In the genomic region with DNA sequence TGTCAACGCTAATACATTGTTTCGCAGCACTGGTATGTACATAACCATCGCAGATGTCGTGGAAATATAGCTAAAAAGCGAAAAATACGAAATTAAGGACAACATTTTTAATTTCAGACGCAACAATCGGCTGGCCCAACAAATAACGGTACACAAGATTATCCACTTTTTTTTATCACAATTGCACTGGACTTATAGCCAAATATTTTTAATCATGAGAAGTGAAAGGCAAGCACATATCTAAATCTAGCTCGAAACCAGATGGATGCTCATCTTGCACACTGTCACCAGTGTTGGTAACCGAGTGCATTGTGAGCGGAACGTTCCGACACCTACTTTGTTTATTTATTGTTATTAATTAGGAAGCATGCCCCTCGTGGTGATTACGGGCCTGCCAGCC, we compare ENCODE assay signal across 1 fruit fly cellular context.
TF ChIP-seq lines count a peak whose summit lies in the region.

A gene (minus strand): TSS at position 21 of the 400 bp plus-strand sequence.
A gene (plus strand): TSS at position 288 of the 400 bp plus-strand sequence.

TF ChIP-seq in whole organism, embryonic, 481 proteins besides CTCF, POLR2A, EP300 and RAD21 (continued from another document and continues in another):
- peak; percentile 50 for TF ChIP-seq gsb-n (tag; optimal IDR thresholded peaks at IDR 0.05; lab: Kevin White, UChicago)
- TF ChIP-seq CG15011 (GFP tag; optimal IDR thresholded peaks at IDR 0.05; lab: Kevin White, UChicago): peak; percentile 28
- peak; percentile 64 for TF ChIP-seq CG8924 (tag; optimal IDR thresholded peaks at IDR 0.05; lab: Kevin White, UChicago)
- TF ChIP-seq kah (GFP tag; optimal IDR thresholded peaks at IDR 0.05; lab: Kevin White, UChicago): no peak
- TF ChIP-seq mld (GFP tag; IDR thresholded peaks at IDR 0.05; lab: Robert Waterston, UW; ENCODE audit: partially characterized antibody): no peak
- TF ChIP-seq yki (optimal IDR thresholded peaks at IDR 0.05; lab: Kevin White, UChicago): no peak
- 0 out of 2 replicates have a peak, but pooled peaks have one; percentile 18 for TF ChIP-seq ap (GFP tag; IDR thresholded peaks at IDR 0.05; lab: Robert Waterston, UW)
- TF ChIP-seq MESR4 (GFP tag; optimal IDR thresholded peaks at IDR 0.05; lab: Kevin White, UChicago): peak; percentile 40
- TF ChIP-seq bbx (GFP tag; IDR thresholded peaks at IDR 0.05; lab: Robert Waterston, UW; ENCODE audit: partially characterized antibody): no peak
- TF ChIP-seq CG7271 (tag; optimal IDR thresholded peaks at IDR 0.05; lab: Kevin White, UChicago): no peak
- peak; percentile 91 for TF ChIP-seq shn (GFP tag; optimal IDR thresholded peaks at IDR 0.05; lab: Kevin White, UChicago)
- TF ChIP-seq Nf-YB (GFP tag; optimal IDR thresholded peaks at IDR 0.05; lab: Kevin White, UChicago): peak; percentile 44
- TF ChIP-seq bab2 (GFP tag; optimal IDR thresholded peaks at IDR 0.05; lab: Kevin White, UChicago): peak; percentile 83
- TF ChIP-seq unpg (GFP tag; optimal IDR thresholded peaks at IDR 0.05; lab: Kevin White, UChicago): peak; percentile 57
- peak; percentile 80 for TF ChIP-seq CG11398 (GFP tag; optimal IDR thresholded peaks at IDR 0.05; lab: Kevin White, UChicago)
- TF ChIP-seq Rfx (GFP tag; IDR thresholded peaks at IDR 0.05; lab: Robert Waterston, UW): peak; percentile 78
- no peak for TF ChIP-seq Lim3 (GFP tag; IDR thresholded peaks at IDR 0.05; lab: Robert Waterston, UW)
- TF ChIP-seq Med (GFP tag; lab: Kevin White, UChicago): peak; percentile 97
- TF ChIP-seq Nf-YA (GFP tag; IDR thresholded peaks at IDR 0.05; lab: Robert Waterston, UW): no peak
- peak; percentile 67 for TF ChIP-seq disco-r (GFP tag; optimal IDR thresholded peaks at IDR 0.05; lab: Kevin White, UChicago)
- TF ChIP-seq Sry-δ (GFP tag; optimal IDR thresholded peaks at IDR 0.05; lab: Kevin White, UChicago): peak; percentile 61
- peak; percentile 91 for TF ChIP-seq CG2120 (GFP tag; optimal IDR thresholded peaks at IDR 0.05; lab: Kevin White, UChicago)
- peak; percentile 50 for TF ChIP-seq CG11723 (GFP tag; optimal IDR thresholded peaks at IDR 0.05; lab: Kevin White, UChicago)
- peak; percentile 50 for TF ChIP-seq ewg (GFP tag; optimal IDR thresholded peaks at IDR 0.05; lab: Kevin White, UChicago)
- peak; percentile 90 for TF ChIP-seq CG13624 (GFP tag; optimal IDR thresholded peaks at IDR 0.05; lab: Kevin White, UChicago)
- TF ChIP-seq dan (GFP tag; IDR thresholded peaks at IDR 0.05; lab: Robert Waterston, UW): no peak
- TF ChIP-seq Taf1 (GFP tag; IDR thresholded peaks at IDR 0.05; lab: Robert Waterston, UW): peak; percentile 48; the same call in 1 of the 2 replicates
- TF ChIP-seq jumu (GFP tag; optimal IDR thresholded peaks at IDR 0.05; lab: Kevin White, UChicago): peak; percentile 62
- 0 out of 2 replicates have a peak, but pooled peaks have one; percentile 16 for TF ChIP-seq CG10959 (GFP tag; IDR thresholded peaks at IDR 0.05; lab: Robert Waterston, UW)
- peak; percentile 37; the same call in 1 of the 2 replicates for TF ChIP-seq vvl (GFP tag; IDR thresholded peaks at IDR 0.05; lab: Robert Waterston, UW)
- peak; percentile 19 for TF ChIP-seq CG2202 (tag; optimal IDR thresholded peaks at IDR 0.05; lab: Kevin White, UChicago)
- peak; percentile 54 for TF ChIP-seq PHDP (tag; optimal IDR thresholded peaks at IDR 0.05; lab: Kevin White, UChicago)
- TF ChIP-seq NK7.1 (GFP tag; optimal IDR thresholded peaks at IDR 0.05; lab: Kevin White, UChicago): peak; percentile 43
- TF ChIP-seq H15 (GFP tag; IDR thresholded peaks at IDR 0.05; lab: Robert Waterston, UW): peak; percentile 35; the same call in 1 of the 3 replicates
- no peak for TF ChIP-seq C15 (GFP tag; IDR thresholded peaks at IDR 0.05; lab: Robert Waterston, UW)
- TF ChIP-seq CG12744 (GFP tag; optimal IDR thresholded peaks at IDR 0.05; lab: Kevin White, UChicago): peak; percentile 33
- TF ChIP-seq CG18764 (GFP tag; optimal IDR thresholded peaks at IDR 0.05; lab: Kevin White, UChicago): peak; percentile 44
- TF ChIP-seq CG30020 (tag; optimal IDR thresholded peaks at IDR 0.05; lab: Kevin White, UChicago): peak; percentile 43
- peak; percentile 54 for TF ChIP-seq CG10979 (tag; optimal IDR thresholded peaks at IDR 0.05; lab: Kevin White, UChicago)
- TF ChIP-seq Oaz (GFP tag; IDR thresholded peaks at IDR 0.05; lab: Robert Waterston, UW): no peak
- peak; percentile 50 for TF ChIP-seq CG14441 (GFP tag; IDR thresholded peaks at IDR 0.05; lab: Robert Waterston, UW)
- TF ChIP-seq Neu2 (GFP tag; optimal IDR thresholded peaks at IDR 0.05; lab: Kevin White, UChicago; ENCODE audit: borderline replicate concordance): peak; percentile 6
- TF ChIP-seq p53 (GFP tag; optimal IDR thresholded peaks at IDR 0.05; lab: Kevin White, UChicago): peak; percentile 33
- peak; percentile 68 for TF ChIP-seq CG12155 (GFP tag; optimal IDR thresholded peaks at IDR 0.05; lab: Kevin White, UChicago)
- TF ChIP-seq Sry-β (GFP tag; optimal IDR thresholded peaks at IDR 0.05; lab: Kevin White, UChicago): peak; percentile 99
- peak; percentile 8 for TF ChIP-seq exex (tag; optimal IDR thresholded peaks at IDR 0.05; lab: Kevin White, UChicago)
- TF ChIP-seq so (GFP tag; IDR thresholded peaks at IDR 0.05; lab: Robert Waterston, UW): no peak; the same call in 2 of the 3 replicates
- peak; percentile 57 for TF ChIP-seq Drgx (GFP tag; IDR thresholded peaks at IDR 0.05; lab: Robert Waterston, UW)
- peak; percentile 47 for TF ChIP-seq Fer3 (tag; optimal IDR thresholded peaks at IDR 0.05; lab: Kevin White, UChicago)
- TF ChIP-seq cwo (GFP tag; optimal IDR thresholded peaks at IDR 0.05; lab: Kevin White, UChicago): peak; percentile 53
- peak; percentile 35; the same call in 1 of the 2 replicates for TF ChIP-seq onecut (GFP tag; IDR thresholded peaks at IDR 0.05; lab: Robert Waterston, UW)
- TF ChIP-seq pita (GFP tag; optimal IDR thresholded peaks at IDR 0.05; lab: Kevin White, UChicago): no peak
- peak; percentile 70 for TF ChIP-seq CG9817 (tag; optimal IDR thresholded peaks at IDR 0.05; lab: Kevin White, UChicago)
- TF ChIP-seq gt (GFP tag; IDR thresholded peaks at IDR 0.05; lab: Robert Waterston, UW): no peak
- peak; percentile 50 for TF ChIP-seq cato (GFP tag; optimal IDR thresholded peaks at IDR 0.05; lab: Kevin White, UChicago; ENCODE audit: borderline replicate concordance)
- TF ChIP-seq stc (GFP tag; IDR thresholded peaks at IDR 0.05; lab: Robert Waterston, UW): 0 out of 2 replicates have a peak, but pooled peaks have one; percentile 44
- TF ChIP-seq dysf (GFP tag; IDR thresholded peaks at IDR 0.05; lab: Robert Waterston, UW): peak; percentile 74
- no peak for TF ChIP-seq otp (GFP tag; IDR thresholded peaks at IDR 0.05; lab: Robert Waterston, UW)
- TF ChIP-seq croc (GFP tag; conservative IDR thresholded peaks at IDR 0.05; lab: Robert Waterston, UW): peak; percentile 45; the same call in 2 of the 3 replicates
- TF ChIP-seq CG12219 (GFP tag; optimal IDR thresholded peaks at IDR 0.05; lab: Kevin White, UChicago): no peak
- TF ChIP-seq CG1603 (tag; optimal IDR thresholded peaks at IDR 0.05; lab: Kevin White, UChicago): peak; percentile 75
- peak; percentile 52; the same call in 1 of the 2 replicates for TF ChIP-seq danr (GFP tag; IDR thresholded peaks at IDR 0.05; lab: Robert Waterston, UW)
- peak; percentile 75 for TF ChIP-seq pnt (GFP tag; optimal IDR thresholded peaks at IDR 0.05; lab: Kevin White, UChicago)
- TF ChIP-seq CG11560 (tag; IDR thresholded peaks at IDR 0.05; lab: Robert Waterston, UW): 0 out of 3 replicates have a peak, but pooled peaks have one; percentile 37
- TF ChIP-seq CG14050 (GFP tag; IDR thresholded peaks at IDR 0.05; lab: Robert Waterston, UW): peak; percentile 53; the same call in 1 of the 3 replicates
- 0 out of 3 replicates have a peak, but pooled peaks have one; percentile 9 for TF ChIP-seq z (GFP tag; IDR thresholded peaks at IDR 0.05; lab: Robert Waterston, UW)
- TF ChIP-seq CG13894 (tag; optimal IDR thresholded peaks at IDR 0.05; lab: Kevin White, UChicago): peak; percentile 11
- peak; percentile 56; the same call in 1 of the 3 replicates for TF ChIP-seq Dbx (GFP tag; IDR thresholded peaks at IDR 0.05; lab: Robert Waterston, UW)
- TF ChIP-seq Xrp1 (GFP tag; IDR thresholded peaks at IDR 0.05; lab: Robert Waterston, UW): peak; percentile 77
- peak; percentile 66 for TF ChIP-seq sisA (GFP tag; IDR thresholded peaks at IDR 0.05; lab: Robert Waterston, UW)
- no peak for TF ChIP-seq CG2199 (GFP tag; IDR thresholded peaks at IDR 0.05; lab: Robert Waterston, UW)
- peak; percentile 53 for TF ChIP-seq CG17186 (GFP tag; optimal IDR thresholded peaks at IDR 0.05; lab: Kevin White, UChicago)
- peak; percentile 53 for TF ChIP-seq CG32532 (GFP tag; IDR thresholded peaks at IDR 0.05; lab: Robert Waterston, UW)
- no peak for TF ChIP-seq odd (GFP tag; optimal IDR thresholded peaks at IDR 0.05; lab: Kevin White, UChicago)
- peak; percentile 75 for TF ChIP-seq Chrac-16 (GFP tag; optimal IDR thresholded peaks at IDR 0.05; lab: Kevin White, UChicago)
- TF ChIP-seq NfI (GFP tag; optimal IDR thresholded peaks at IDR 0.05; lab: Kevin White, UChicago): peak; percentile 71
- peak; percentile 75 for TF ChIP-seq lmd (GFP tag; IDR thresholded peaks at IDR 0.05; lab: Robert Waterston, UW)
- TF ChIP-seq CG4424 (GFP tag; optimal IDR thresholded peaks at IDR 0.05; lab: Kevin White, UChicago): peak; percentile 55
- TF ChIP-seq bsh (GFP tag; optimal IDR thresholded peaks at IDR 0.05; lab: Kevin White, UChicago): peak in 1 of 2 experiments; percentile 60
- peak; percentile 27 for TF ChIP-seq gcm (GFP tag; optimal IDR thresholded peaks at IDR 0.05; lab: Kevin White, UChicago)
- peak; percentile 55 for TF ChIP-seq D19A (tag; optimal IDR thresholded peaks at IDR 0.05; lab: Kevin White, UChicago)
- peak; percentile 32 for TF ChIP-seq CG6765 (GFP tag; optimal IDR thresholded peaks at IDR 0.05; lab: Kevin White, UChicago)
- TF ChIP-seq CG13424 (tag; optimal IDR thresholded peaks at IDR 0.05; lab: Kevin White, UChicago): peak; percentile 55
- TF ChIP-seq HmgZ (tag; optimal IDR thresholded peaks at IDR 0.05; lab: Kevin White, UChicago): peak; percentile 78
- no peak for TF ChIP-seq ERR (GFP tag; optimal IDR thresholded peaks at IDR 0.05; lab: Kevin White, UChicago)
- no peak for TF ChIP-seq tap (tag; optimal IDR thresholded peaks at IDR 0.05; lab: Kevin White, UChicago)
- TF ChIP-seq gfzf (GFP tag; optimal IDR thresholded peaks at IDR 0.05; lab: Kevin White, UChicago): peak; percentile 21
- 0 out of 3 replicates have a peak, but pooled peaks have one; percentile 25 for TF ChIP-seq CG2889 (GFP tag; IDR thresholded peaks at IDR 0.05; lab: Robert Waterston, UW)
- TF ChIP-seq CG17802 (tag; optimal IDR thresholded peaks at IDR 0.05; lab: Kevin White, UChicago): no peak
- no peak for TF ChIP-seq CG7745 (tag; optimal IDR thresholded peaks at IDR 0.05; lab: Kevin White, UChicago)
- peak; percentile 64 for TF ChIP-seq CG4730 (GFP tag; IDR thresholded peaks at IDR 0.05; lab: Robert Waterston, UW)
- TF ChIP-seq seq (GFP tag; IDR thresholded peaks at IDR 0.05; lab: Robert Waterston, UW): 0 out of 2 replicates have a peak, but pooled peaks have one; percentile 21
- TF ChIP-seq Spps (tag; optimal IDR thresholded peaks at IDR 0.05; lab: Kevin White, UChicago): no peak
- TF ChIP-seq CG9437 (GFP tag; optimal IDR thresholded peaks at IDR 0.05; lab: Kevin White, UChicago): peak; percentile 71
- peak; percentile 65 for TF ChIP-seq YL-1 (GFP tag; optimal IDR thresholded peaks at IDR 0.05; lab: Kevin White, UChicago)
- peak; percentile 59 for TF ChIP-seq Six4 (GFP tag; optimal IDR thresholded peaks at IDR 0.05; lab: Kevin White, UChicago)
- peak; percentile 83 for TF ChIP-seq nmo (GFP tag; optimal IDR thresholded peaks at IDR 0.05; lab: Kevin White, UChicago)
- TF ChIP-seq chif (GFP tag; optimal IDR thresholded peaks at IDR 0.05; lab: Kevin White, UChicago): peak; percentile 76 to 78
- TF ChIP-seq en (GFP tag; optimal IDR thresholded peaks at IDR 0.05; lab: Kevin White, UChicago): peak; percentile 46
- TF ChIP-seq CG18619 (GFP tag; optimal IDR thresholded peaks at IDR 0.05; lab: Kevin White, UChicago): peak; percentile 63
- TF ChIP-seq insv (GFP tag; optimal IDR thresholded peaks at IDR 0.05; lab: Kevin White, UChicago): peak in 1 of 2 experiments; percentile 13
- TF ChIP-seq maf-S (GFP tag; optimal IDR thresholded peaks at IDR 0.05; lab: Kevin White, UChicago): peak; percentile 73
- no peak for TF ChIP-seq CG6254 (GFP tag; optimal IDR thresholded peaks at IDR 0.05; lab: Kevin White, UChicago)
- TF ChIP-seq Mrtf (GFP tag; IDR thresholded peaks at IDR 0.05; lab: Robert Waterston, UW): no peak
- TF ChIP-seq Deaf1 (tag; optimal IDR thresholded peaks at IDR 0.05; lab: Kevin White, UChicago): peak; percentile 39
- TF ChIP-seq E2f2 (GFP tag; IDR thresholded peaks at IDR 0.05; lab: Robert Waterston, UW): peak; percentile 50
- TF ChIP-seq luna (GFP tag; optimal IDR thresholded peaks at IDR 0.05; lab: Kevin White, UChicago): no peak
- 0 out of 3 replicates have a peak, but pooled peaks have one; percentile 4 for TF ChIP-seq sr (GFP tag; IDR thresholded peaks at IDR 0.05; lab: Robert Waterston, UW)
- peak; percentile 83 for TF ChIP-seq CG12391 (tag; optimal IDR thresholded peaks at IDR 0.05; lab: Kevin White, UChicago)
- TF ChIP-seq BEAF-32 (GFP tag; optimal IDR thresholded peaks at IDR 0.05; lab: Kevin White, UChicago): peak; percentile 53
- TF ChIP-seq pan (optimal IDR thresholded peaks at IDR 0.05; lab: Kevin White, UChicago): no peak
- TF ChIP-seq pan (GFP tag; optimal IDR thresholded peaks at IDR 0.05 in 1 of 2, IDR thresholded peaks at IDR 0.05 in 1 of 2): peak in 1 of 2 experiments; percentile 62
- TF ChIP-seq caup (GFP tag; optimal IDR thresholded peaks at IDR 0.05; lab: Kevin White, UChicago; ENCODE audit: severe bottlenecking): peak; percentile 71
- no peak for TF ChIP-seq sima (GFP tag; optimal IDR thresholded peaks at IDR 0.05; lab: Kevin White, UChicago)
- TF ChIP-seq Nf-YC (tag; optimal IDR thresholded peaks at IDR 0.05; lab: Kevin White, UChicago): peak; percentile 51
- peak; percentile 96 for TF ChIP-seq CG10267 (tag; optimal IDR thresholded peaks at IDR 0.05; lab: Kevin White, UChicago)
- peak; percentile 83 for TF ChIP-seq tx (GFP tag; optimal IDR thresholded peaks at IDR 0.05; lab: Kevin White, UChicago)
- peak; percentile 16 for TF ChIP-seq CG8359 (GFP tag; optimal IDR thresholded peaks at IDR 0.05; lab: Kevin White, UChicago; ENCODE audit: borderline replicate concordance)
- peak; percentile 61 for TF ChIP-seq Side (GFP tag; optimal IDR thresholded peaks at IDR 0.05; lab: Kevin White, UChicago)
- no peak for TF ChIP-seq eve (GFP tag; optimal IDR thresholded peaks at IDR 0.05; lab: Kevin White, UChicago)
- no peak for TF ChIP-seq salm (tag; optimal IDR thresholded peaks at IDR 0.05; lab: Kevin White, UChicago)
- peak; percentile 49 for TF ChIP-seq Asciz (GFP tag; optimal IDR thresholded peaks at IDR 0.05; lab: Kevin White, UChicago)
